Fruit fly (Drosophila melanogaster) whole organism, embryonic: Measurements from ENCODE around the gene dia.

Source experiments
- Adf1 ChIP-seq: fragments of 200-800 bp; sonication (Bioruptor generic); IDR thresholded peaks from 2 replicates; pipeline ENCODE4 v1.3.6; 2022; ENCODE audit warnings: missing biosample characterization, missing genetic modification characterization
- Aef1 ChIP-seq: fragments of 200-800 bp; sonication (Bioruptor generic); IDR thresholded peaks from 3 replicates; pipeline ENCODE4 v1.3.6; 2022; ENCODE audit warnings: missing biosample characterization, missing genetic modification characterization
- Bteb2 ChIP-seq: fragments of 200-800 bp; sonication (Bioruptor generic); optimal IDR thresholded peaks from 2 replicates; lab custom pipeline; 2016; ENCODE audit warnings: missing biosample characterization, missing genetic modification characterization
- CG10147 ChIP-seq: fragments of 200-800 bp; sonication (Bioruptor generic); optimal IDR thresholded peaks from 2 replicates; lab custom pipeline; 2019; ENCODE audit warnings: missing biosample characterization, mild to moderate bottlenecking, missing genetic modification characterization, moderate library complexity
- CG10274 ChIP-seq: fragments of 200-800 bp; sonication (Bioruptor generic); optimal IDR thresholded peaks from 3 replicates; lab custom pipeline; 2017; ENCODE audit warnings: missing biosample characterization, mild to moderate bottlenecking, missing genetic modification characterization
- CG10959 ChIP-seq: fragments of 200-800 bp; sonication (Bioruptor generic); IDR thresholded peaks from 2 replicates; pipeline ENCODE4 v1.3.6; 2022; ENCODE audit warnings: missing biosample characterization, missing genetic modification characterization
- CG1647 ChIP-seq: fragments of 200-800 bp; sonication (Bioruptor generic); optimal IDR thresholded peaks from 3 replicates; lab custom pipeline; 2016; ENCODE audit warnings: missing biosample characterization, missing genetic modification characterization
- CG17568 ChIP-seq: fragments of 200-800 bp; sonication (Bioruptor generic); optimal IDR thresholded peaks from 2 replicates; lab custom pipeline; 2018; ENCODE audit warnings: missing biosample characterization, mild to moderate bottlenecking, missing genetic modification characterization, moderate library complexity
- CG18476 ChIP-seq: fragments of 200-800 bp; sonication (Bioruptor generic); optimal IDR thresholded peaks from 2 replicates; lab custom pipeline; 2016; ENCODE audit warnings: missing biosample characterization, mild to moderate bottlenecking, missing genetic modification characterization
- CG2678 ChIP-seq: fragments of 200-800 bp; sonication (Bioruptor generic); optimal IDR thresholded peaks from 3 replicates; lab custom pipeline; 2019; ENCODE audit warnings: missing biosample characterization, mild to moderate bottlenecking, missing genetic modification characterization, moderate library complexity
- CG30020 ChIP-seq: fragments of 200-800 bp; optimal IDR thresholded peaks from 2 replicates; lab custom pipeline; 2019; ENCODE audit warnings: missing biosample characterization, mild to moderate bottlenecking, missing genetic modification characterization, moderate library complexity
- CG32532 ChIP-seq: fragments of 200-800 bp; sonication (Bioruptor generic); IDR thresholded peaks from 2 replicates; pipeline ENCODE4 v1.3.6; 2022; ENCODE audit warnings: missing biosample characterization, missing genetic modification characterization
- CG3726 ChIP-seq: fragments of 200-800 bp; sonication (Bioruptor generic); IDR thresholded peaks from 3 replicates; pipeline ENCODE4, ENCODE4 v1.3.6; 2022; ENCODE audit warnings: missing biosample characterization, missing genetic modification characterization
- CG4730 ChIP-seq: fragments of 200-800 bp; sonication (Bioruptor generic); IDR thresholded peaks from 2 replicates; pipeline ENCODE4 v1.3.6; 2022; ENCODE audit warnings: missing biosample characterization, missing genetic modification characterization
- CG6272 ChIP-seq: fragments of 200-800 bp; sonication (Bioruptor generic); IDR thresholded peaks from 2 replicates; pipeline ENCODE4 v1.3.6; 2022; ENCODE audit warnings: missing biosample characterization, missing genetic modification characterization
- CG6765 ChIP-seq: fragments of 200-800 bp; sonication (Bioruptor generic); optimal IDR thresholded peaks from 3 replicates; lab custom pipeline; 2017; ENCODE audit warnings: missing biosample characterization, mild to moderate bottlenecking, missing genetic modification characterization
- CG6813 ChIP-seq: fragments of 200-800 bp; sonication (Bioruptor generic); optimal IDR thresholded peaks from 2 replicates; lab custom pipeline; 2017; ENCODE audit warnings: missing biosample characterization, missing genetic modification characterization, mild to moderate bottlenecking, moderate library complexity, missing genetic modification reagents
- CG8089 ChIP-seq: fragments of 200-800 bp; sonication (Bioruptor generic); optimal IDR thresholded peaks from 3 replicates; lab custom pipeline; 2016; ENCODE audit warnings: missing biosample characterization, missing genetic modification characterization
- CG8765 ChIP-seq: fragments of 200-800 bp; sonication (Bioruptor generic); IDR thresholded peaks from 2 replicates; pipeline ENCODE4 v1.3.6; 2022; ENCODE audit warnings: missing biosample characterization, missing genetic modification characterization
- CHES-1-like ChIP-seq: fragments of 200-800 bp; sonication (Bioruptor generic); optimal IDR thresholded peaks from 2 replicates; lab custom pipeline; 2016; ENCODE audit warnings: missing biosample characterization, missing genetic modification characterization
- Dbx ChIP-seq: fragments of 200-800 bp; sonication (Bioruptor generic); IDR thresholded peaks from 3 replicates; pipeline ENCODE4 v1.3.6; 2022; ENCODE audit warnings: missing biosample characterization, missing genetic modification characterization
- Dref ChIP-seq: fragments of 200-800 bp; sonication (Bioruptor generic); IDR thresholded peaks from 2 replicates; pipeline ENCODE4 v1.3.6; 2022; ENCODE audit warnings: missing biosample characterization, missing genetic modification characterization
- ERR ChIP-seq: fragments of 200-800 bp; sonication (Bioruptor generic); optimal IDR thresholded peaks from 2 replicates; lab custom pipeline; 2016; ENCODE audit warnings: missing biosample characterization, missing genetic modification characterization
- HLH54F ChIP-seq: fragments of 200-800 bp; sonication (Bioruptor generic); optimal IDR thresholded peaks from 3 replicates; lab custom pipeline; 2016; ENCODE audit warnings: missing biosample characterization, missing genetic modification characterization
- Hr39 ChIP-seq: fragments of >200 bp; optimal IDR thresholded peaks from 2 replicates; lab custom pipeline; 2017
- Jarid2 ChIP-seq: fragments of 200-800 bp; sonication (Bioruptor generic); optimal IDR thresholded peaks from 3 replicates; lab custom pipeline; 2017; ENCODE audit warnings: mild to moderate bottlenecking, missing biosample characterization, missing genetic modification reagents, missing genetic modification characterization
- MBD-R2 ChIP-seq: fragments of 200-800 bp; sonication (Bioruptor generic); IDR thresholded peaks from 2 replicates; pipeline ENCODE4 v1.3.6; 2022; ENCODE audit warnings: missing biosample characterization, missing genetic modification characterization
- Max ChIP-seq: fragments of 200-800 bp; sonication (Bioruptor generic); optimal IDR thresholded peaks from 2 replicates; lab custom pipeline; 2016; ENCODE audit warnings: missing biosample characterization, mild to moderate bottlenecking, missing genetic modification characterization
- Myb ChIP-seq: fragments of 200-800 bp; sonication (Bioruptor generic); optimal IDR thresholded peaks from 2 replicates; lab custom pipeline; 2016; ENCODE audit warnings: missing biosample characterization, missing genetic modification characterization
- Sox102F ChIP-seq: fragments of 200-800 bp; sonication (Bioruptor generic); optimal IDR thresholded peaks from 2 replicates; lab custom pipeline; 2018; ENCODE audit warnings: missing biosample characterization, mild to moderate bottlenecking, missing genetic modification characterization, moderate library complexity
- Sry-β ChIP-seq: fragments of 200-800 bp; sonication (Bioruptor generic); optimal IDR thresholded peaks from 2 replicates; lab custom pipeline; 2018; ENCODE audit warnings: missing biosample characterization, mild to moderate bottlenecking, missing genetic modification characterization, moderate library complexity
- ara ChIP-seq: fragments of 200-800 bp; sonication (Bioruptor generic); IDR thresholded peaks from 2 replicates; pipeline ENCODE4 v1.3.6; 2022; ENCODE audit warnings: missing biosample characterization, missing genetic modification characterization
- ash1 ChIP-seq: fragments of 200-800 bp; sonication (Bioruptor generic); optimal IDR thresholded peaks from 2 replicates; lab custom pipeline; 2018; ENCODE audit warnings: missing biosample characterization, mild to moderate bottlenecking, missing genetic modification characterization
- bcd ChIP-seq: fragments of 200-800 bp; sonication (Bioruptor generic); optimal IDR thresholded peaks from 2 replicates; lab custom pipeline; 2017; ENCODE audit warnings: missing biosample characterization, mild to moderate bottlenecking, missing genetic modification characterization
- br ChIP-seq: fragments of >200 bp; optimal IDR thresholded peaks from 2 replicates; lab custom pipeline; 2017
- chn ChIP-seq: fragments of 200-800 bp; sonication (Bioruptor generic); optimal IDR thresholded peaks from 2 replicates; lab custom pipeline; 2016; ENCODE audit warnings: missing biosample characterization, missing genetic modification characterization
- crp ChIP-seq, 2 experiments: fragments of 200-800 bp; sonication (Bioruptor generic); optimal IDR thresholded peaks; 2 replicates in 1 of 2; 3 replicates in 1 of 2; lab custom pipeline; 2017; ENCODE audit warnings: missing biosample characterization in 2 of 2, missing genetic modification characterization in 2 of 2, mild to moderate bottlenecking in 1 of 2, moderate library complexity in 1 of 2
- dati ChIP-seq: fragments of 200-800 bp; sonication (Bioruptor generic); IDR thresholded peaks from 2 replicates; pipeline ENCODE4 v1.3.6; 2022; ENCODE audit warnings: missing biosample characterization, missing genetic modification characterization
- en ChIP-seq: fragments of 200-800 bp; sonication (Bioruptor generic); optimal IDR thresholded peaks from 2 replicates; lab custom pipeline; 2016; ENCODE audit warnings: missing biosample characterization, missing genetic modification characterization
- gce ChIP-seq: fragments of 200-800 bp; sonication (Bioruptor generic); IDR thresholded peaks from 3 replicates; pipeline ENCODE4 v1.3.6; 2022; ENCODE audit warnings: missing biosample characterization, missing genetic modification characterization
- her ChIP-seq: fragments of 200-800 bp; sonication (Bioruptor generic); optimal IDR thresholded peaks from 2 replicates; lab custom pipeline; 2016; ENCODE audit warnings: missing biosample characterization, missing genetic modification characterization
- ind ChIP-seq: fragments of 200-800 bp; sonication (Bioruptor generic); optimal IDR thresholded peaks from 3 replicates; lab custom pipeline; 2016; ENCODE audit warnings: missing biosample characterization, missing genetic modification characterization
- nmo ChIP-seq: fragments of 200-800 bp; sonication (Bioruptor generic); optimal IDR thresholded peaks from 2 replicates; lab custom pipeline; 2018; ENCODE audit warnings: missing biosample characterization, mild to moderate bottlenecking, missing genetic modification characterization, moderate library complexity
- otp ChIP-seq: fragments of 200-800 bp; sonication (Bioruptor generic); IDR thresholded peaks from 3 replicates; pipeline ENCODE4, ENCODE4 v1.3.6; 2022; ENCODE audit warnings: missing biosample characterization, missing genetic modification characterization
- prd ChIP-seq, 3 experiments: fragments of >200 bp in 2 of 3; fragments of 200-800 bp in 1 of 3; sonication (Bioruptor generic) in 1 of 3; optimal IDR thresholded peaks in 2 of 3; IDR thresholded peaks in 1 of 3; 2 replicates in 2 of 3; 3 replicates in 1 of 3; pipeline versions ENCODE4 v1.3.6 to Lab custom; 2017 to 2022; ENCODE audit warnings: missing biosample characterization in 1 of 3, missing genetic modification characterization in 1 of 3
- ro ChIP-seq: fragments of 200-800 bp; sonication (Bioruptor generic); IDR thresholded peaks from 2 replicates; pipeline ENCODE4 v1.3.6; 2022; ENCODE audit warnings: missing biosample characterization, missing genetic modification characterization
- salm ChIP-seq: fragments of 200-800 bp; sonication (Bioruptor generic); optimal IDR thresholded peaks from 2 replicates; lab custom pipeline; 2018; ENCODE audit warnings: missing biosample characterization, mild to moderate bottlenecking, missing genetic modification characterization
- sim ChIP-seq: fragments of 200-800 bp; sonication (Bioruptor generic); IDR thresholded peaks from 2 replicates; pipeline ENCODE4 v1.3.6; 2022; ENCODE audit warnings: missing biosample characterization, missing genetic modification characterization
- sna ChIP-seq: fragments of 200-800 bp; sonication (Bioruptor generic); IDR thresholded peaks from 2 replicates; pipeline ENCODE4 v1.3.6; 2022; ENCODE audit warnings: missing biosample characterization, missing genetic modification characterization; ENCODE audit not compliant: partially characterized antibody
- sob ChIP-seq: fragments of 200-800 bp; sonication (Bioruptor generic); IDR thresholded peaks from 2 replicates; pipeline ENCODE4 v1.3.6; 2022; ENCODE audit warnings: missing biosample characterization, missing genetic modification characterization
- unc-4 ChIP-seq: fragments of 200-800 bp; sonication (Bioruptor generic); IDR thresholded peaks from 2 replicates; pipeline ENCODE4 v1.3.6; 2022; ENCODE audit warnings: missing biosample characterization, missing genetic modification characterization; ENCODE audit not compliant: partially characterized antibody

dia gene

DNA sequence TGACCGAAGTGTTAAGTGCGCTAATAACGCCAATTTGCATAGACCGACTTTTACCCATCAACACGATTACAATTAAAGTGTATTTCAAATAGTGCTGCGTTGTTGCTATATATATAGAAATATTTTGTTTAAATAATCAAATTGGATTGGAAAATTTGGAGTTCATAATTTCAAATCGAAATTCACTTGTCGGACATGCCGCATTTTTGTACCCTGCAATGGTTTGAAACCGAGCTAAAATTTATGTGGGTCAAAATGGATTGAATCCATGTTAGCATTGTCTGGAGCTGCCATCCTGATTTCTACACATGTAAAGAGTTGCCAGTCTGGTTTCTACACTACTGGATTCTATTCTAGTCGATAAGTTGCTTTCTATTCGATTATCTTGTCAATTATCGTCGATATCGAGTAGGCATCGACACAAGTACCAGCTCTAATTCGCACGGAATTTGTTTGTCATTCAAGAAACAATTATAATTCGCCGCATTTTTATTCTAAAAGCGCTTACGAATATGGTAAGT is 29.4 kb downstream of the dia start, which contains the start of gene Pomp (continued):
- TF ChIP-seq CG6813 (peak; percentile 80), Hr39 (lab: Kevin White, UChicago) (no peak), HLH54F (GFP tag; lab: Kevin White, UChicago) (peak; percentile 62), Bteb2 (GFP tag; lab: Kevin White, UChicago) (peak; percentile 58), CG6765 (GFP tag; lab: Kevin White, UChicago) (peak; percentile 79), Dref (GFP tag; lab: Robert Waterston, UW) (peak; percentile 95), sim (GFP tag; lab: Robert Waterston, UW) (peak; percentile 80), bcd (peak; percentile 88), CG8765 (GFP tag; lab: Robert Waterston, UW) (peak; percentile 73), sob (GFP tag; lab: Robert Waterston, UW) (peak; percentile 94), gce (GFP tag; lab: Robert Waterston, UW) (peak; percentile 83), CG3726 (GFP tag; lab: Robert Waterston, UW) (peak; percentile 78), ro (GFP tag; lab: Robert Waterston, UW) (peak; percentile 66), Sox102F (GFP tag; lab: Kevin White, UChicago) (peak; percentile 84), nmo (GFP tag; lab: Kevin White, UChicago) (peak; percentile 89), salm (peak; percentile 73), CG10959 (GFP tag; lab: Robert Waterston, UW) (peak; percentile 71), Myb (GFP tag; lab: Kevin White, UChicago) (peak; percentile 42), Adf1 (peak; percentile 42), Dbx (GFP tag; lab: Robert Waterston, UW) (peak; percentile 81; the same call in 2 of the 3 replicates), MBD-R2 (GFP tag; lab: Robert Waterston, UW) (peak; percentile 81), CG4730 (GFP tag; lab: Robert Waterston, UW) (peak; percentile 87), sna (GFP tag; lab: Robert Waterston, UW) (peak; percentile 47; the same call in 1 of the 2 replicates), ash1 (GFP tag; lab: Kevin White, UChicago) (peak; percentile 40), Max (GFP tag; lab: Kevin White, UChicago) (peak; percentile 83), unc-4 (GFP tag; lab: Robert Waterston, UW) (peak; percentile 70), dati (GFP tag; lab: Robert Waterston, UW) (peak; percentile 78), chn (GFP tag; lab: Kevin White, UChicago) (peak; percentile 70), br (lab: Kevin White, UChicago) (no peak), Jarid2 (peak; percentile 69), otp (peak; percentile 86), Aef1 (peak; percentile 81), CG10147 (GFP tag; lab: Kevin White, UChicago) (peak; percentile 77), CG17568 (peak; percentile 67), her (GFP tag; lab: Kevin White, UChicago) (no peak), CG18476 (GFP tag; lab: Kevin White, UChicago) (peak; percentile 70), en (GFP tag; lab: Kevin White, UChicago) (peak; percentile 9), CHES-1-like (GFP tag; lab: Kevin White, UChicago) (peak; percentile 81), CG6272 (peak; percentile 85), CG8089 (GFP tag; lab: Kevin White, UChicago) (peak; percentile 0), crp (GFP tag; optimal IDR thresholded peaks at IDR 0.05; lab: Kevin White, UChicago) (peak in 1 of 2 experiments; percentile 26), Sry-β (GFP tag; lab: Kevin White, UChicago) (no peak), ERR (peak; percentile 25), CG10274 (GFP tag; lab: Kevin White, UChicago) (peak; percentile 97), prd (optimal IDR thresholded peaks at IDR 0.05; lab: Kevin White, UChicago) (no peak), prd (GFP tag; IDR thresholded peaks at IDR 0.05; lab: Robert Waterston, UW) (peak; percentile 92), CG1647 (GFP tag; lab: Kevin White, UChicago) (peak; percentile 67), CG32532 (GFP tag; lab: Robert Waterston, UW) (peak; percentile 92), ind (GFP tag; lab: Kevin White, UChicago) (peak; percentile 91), ara (GFP tag; lab: Robert Waterston, UW) (peak; percentile 86), CG2678 (tag; lab: Kevin White, UChicago) (peak; percentile 90), CG30020 (tag; lab: Kevin White, UChicago) (peak; percentile 31)
